Worm (Caenorhabditis elegans) whole organism, late embryonic: ENCODE results near the gene srbc-44.

ENCODE experiments used
- K09A11.1 ChIP-seq: sonication (generic microtip); optimal IDR thresholded peaks from 2 replicates; lab custom pipeline; 2017; ENCODE audit warnings: antibody characterized with exemption, mild to moderate bottlenecking, missing genetic modification characterization, missing compliant biosample characterization; ENCODE audit not compliant: insufficient read depth
- T23F11.4 ChIP-seq: fragments of 200-800 bp; sonication (Bioruptor generic); optimal IDR thresholded peaks from 2 replicates; lab custom pipeline; 2018; ENCODE audit warnings: mild to moderate bottlenecking, missing genetic modification characterization, missing compliant biosample characterization
- Y22D7AL.16 ChIP-seq: sonication (generic microtip); optimal IDR thresholded peaks from 2 replicates; lab custom pipeline; 2016; ENCODE audit warnings: missing genetic modification characterization, missing compliant biosample characterization
- ceh-14 ChIP-seq: sonication (generic microtip); optimal IDR thresholded peaks from 2 replicates; lab custom pipeline; 2016; ENCODE audit warnings: missing genotype, missing genetic modification characterization, missing compliant biosample characterization
- ceh-19 ChIP-seq: fragments of 200-800 bp; sonication (Bioruptor generic); optimal IDR thresholded peaks from 2 replicates; lab custom pipeline; 2018; ENCODE audit warnings: mild to moderate bottlenecking, missing genetic modification characterization, missing compliant biosample characterization
- ceh-30 ChIP-seq: fragments of 150-350 bp; optimal IDR thresholded peaks from 2 replicates; lab custom pipeline; 2014; ENCODE audit warnings: missing biosample characterization, missing genetic modification characterization
- ceh-31 ChIP-seq: sonication (generic microtip); optimal IDR thresholded peaks from 2 replicates; lab custom pipeline; 2016; ENCODE audit warnings: missing genetic modification characterization, missing compliant biosample characterization
- ceh-45 ChIP-seq: fragments of 200-800 bp; sonication (Bioruptor generic); IDR thresholded peaks from 2 replicates; pipeline ENCODE4 v1.3.6; 2022; ENCODE audit warnings: missing genetic modification reagents, missing genetic modification characterization, missing compliant biosample characterization
- ceh-48 ChIP-seq: sonication (generic microtip); optimal IDR thresholded peaks from 2 replicates; lab custom pipeline; 2016; ENCODE audit warnings: missing genetic modification characterization, inconsistent platforms, missing compliant biosample characterization
- ceh-6 ChIP-seq: fragments of 200-800 bp; sonication (Bioruptor generic); optimal IDR thresholded peaks from 2 replicates; lab custom pipeline; 2018; ENCODE audit warnings: mild to moderate bottlenecking, missing genetic modification characterization, missing compliant biosample characterization
- ceh-9 ChIP-seq: sonication (generic microtip); optimal IDR thresholded peaks from 2 replicates; lab custom pipeline; 2016; ENCODE audit warnings: mild to moderate bottlenecking, missing genetic modification characterization, inconsistent platforms, missing compliant biosample characterization
- che-1 ChIP-seq: sonication (generic microtip); optimal IDR thresholded peaks from 2 replicates; lab custom pipeline; 2016; ENCODE audit warnings: mild to moderate bottlenecking, missing genetic modification characterization, missing compliant biosample characterization
- dmd-4 ChIP-seq: sonication (generic microtip); optimal IDR thresholded peaks from 2 replicates; lab custom pipeline; 2016; ENCODE audit warnings: borderline replicate concordance, missing genetic modification characterization, missing compliant biosample characterization
- elt-2 ChIP-seq: sonication (generic microtip); optimal IDR thresholded peaks from 2 replicates; lab custom pipeline; 2016; ENCODE audit warnings: missing genetic modification reagents, missing genetic modification characterization, missing compliant biosample characterization
- ets-4 ChIP-seq: sonication (generic microtip); optimal IDR thresholded peaks from 2 replicates; lab custom pipeline; 2016; ENCODE audit warnings: missing genetic modification characterization, missing compliant biosample characterization
- gmeb-2 ChIP-seq: sonication (generic microtip); optimal IDR thresholded peaks from 2 replicates; lab custom pipeline; 2016; ENCODE audit warnings: missing genetic modification characterization, inconsistent platforms, missing compliant biosample characterization
- hlh-13 ChIP-seq: fragments of 200-800 bp; sonication (Bioruptor generic); optimal IDR thresholded peaks from 2 replicates; lab custom pipeline; 2018; ENCODE audit warnings: mild to moderate bottlenecking, missing genetic modification characterization, missing compliant biosample characterization
- hlh-6 ChIP-seq: sonication (generic microtip); optimal IDR thresholded peaks from 2 replicates; lab custom pipeline; 2016; ENCODE audit warnings: missing genotype, missing genetic modification characterization, missing compliant biosample characterization
- hlh-8 ChIP-seq: sonication (generic microtip); optimal IDR thresholded peaks from 2 replicates; lab custom pipeline; 2016; ENCODE audit warnings: missing genotype, missing genetic modification characterization, missing compliant biosample characterization
- nhr-11 ChIP-seq: fragments of 150-350 bp; optimal IDR thresholded peaks from 2 replicates; lab custom pipeline; 2014; ENCODE audit warnings: missing biosample characterization, missing genetic modification characterization
- nhr-232 ChIP-seq: sonication (generic microtip); optimal IDR thresholded peaks from 2 replicates; lab custom pipeline; 2016; ENCODE audit warnings: missing genetic modification characterization, missing compliant biosample characterization
- npax-4 ChIP-seq: sonication (generic microtip); optimal IDR thresholded peaks from 2 replicates; lab custom pipeline; 2016; ENCODE audit warnings: missing genetic modification characterization, missing compliant biosample characterization
- odd-2 ChIP-seq: sonication (generic microtip); optimal IDR thresholded peaks from 2 replicates; lab custom pipeline; 2017; ENCODE audit warnings: antibody characterized with exemption, mild to moderate bottlenecking, missing genetic modification characterization, missing compliant biosample characterization
- pax-1 ChIP-seq: fragments of 150-350 bp; optimal IDR thresholded peaks from 2 replicates; lab custom pipeline; 2014; ENCODE audit warnings: missing biosample characterization, missing genetic modification characterization
- pha-4 ChIP-seq: fragments of 150-350 bp; optimal IDR thresholded peaks from 2 replicates; lab custom pipeline; 2018; ENCODE audit warnings: missing biosample characterization, missing genetic modification reagents, missing genetic modification characterization
- pros-1 ChIP-seq: fragments of 150-350 bp; optimal IDR thresholded peaks from 2 replicates; lab custom pipeline; 2014; ENCODE audit warnings: missing biosample characterization, missing genetic modification reagents, missing genetic modification characterization
- rnt-1 ChIP-seq: sonication (generic microtip); optimal IDR thresholded peaks from 2 replicates; lab custom pipeline; 2016; ENCODE audit warnings: missing genetic modification characterization, missing compliant biosample characterization
- sox-2 ChIP-seq: fragments of 200-800 bp; sonication (Bioruptor generic); IDR thresholded peaks from 2 replicates; pipeline ENCODE4 v1.3.6; 2022; ENCODE audit warnings: missing genetic modification reagents, missing genetic modification characterization, missing compliant biosample characterization
- sox-4 ChIP-seq: sonication (generic microtip); optimal IDR thresholded peaks from 2 replicates; lab custom pipeline; 2017; ENCODE audit warnings: mild to moderate bottlenecking, missing genetic modification characterization, inconsistent platforms, missing compliant biosample characterization
- tbx-7 ChIP-seq: sonication (generic microtip); optimal IDR thresholded peaks from 2 replicates; lab custom pipeline; 2016; ENCODE audit warnings: missing genotype, missing genetic modification characterization, missing compliant biosample characterization
- unc-42 ChIP-seq: sonication (generic microtip); optimal IDR thresholded peaks from 2 replicates; lab custom pipeline; 2016; ENCODE audit warnings: missing genotype, missing genetic modification characterization, missing compliant biosample characterization
- unc-86 ChIP-seq: sonication (generic microtip); optimal IDR thresholded peaks from 2 replicates; lab custom pipeline; 2016; ENCODE audit warnings: missing genetic modification characterization, missing compliant biosample characterization

srbc-44 gene

ce11 chrV:12795196-12795595, 6.8 kb upstream of the srbc-44 start, which contains the start of gene ugt-4:
Gene ugt-4, minus strand, starts transcription at chrV:12795336.
- TF ChIP-seq nhr-11 (tag; lab: Kevin White, UChicago) (no peak), elt-2 (tag; lab: Kevin White, UChicago) (peak; percentile 21)

ce11 chrV:12792752-12793151, 4.4 kb upstream of the srbc-44 start, which contains the start of gene ugt-5:
Gene ugt-5, minus strand, starts transcription at chrV:12792965.
- no peak for TF ChIP-seq pha-4 (tag; lab: Kevin White, UChicago)
- no peak for TF ChIP-seq nhr-232 (tag; lab: Kevin White, UChicago)
- TF ChIP-seq ets-4, result no peak
- TF ChIP-seq ceh-14 (tag; lab: Kevin White, UChicago), result no peak
- no peak for TF ChIP-seq npax-4 (tag; lab: Kevin White, UChicago)
- TF ChIP-seq pros-1, result no peak
- TF ChIP-seq, all 69 proteins: peak for 0

DNA sequence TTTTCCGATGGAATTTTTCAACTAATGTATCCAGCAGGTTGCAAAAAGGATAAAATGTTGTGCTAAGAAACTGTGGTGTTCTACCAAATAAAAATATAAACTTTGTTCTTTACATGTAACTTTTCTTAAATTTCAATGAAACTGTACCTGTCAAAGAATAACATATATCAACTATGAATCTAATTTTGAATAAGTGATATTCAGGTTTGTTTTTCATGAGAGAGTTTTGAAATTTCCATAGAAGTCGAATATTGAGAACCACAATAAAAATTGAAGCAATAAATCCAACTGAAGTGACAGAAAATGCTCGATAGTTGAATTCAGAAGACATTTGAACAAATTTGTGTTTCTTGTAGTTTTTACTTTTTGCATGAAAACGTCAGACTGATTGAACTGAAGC, 1.8 kb upstream of the srbc-44 start, which contains the start of gene srbc-43:
srbc-43 (minus strand) TSS at position 331 of the 400 bp plus-strand sequence.
- TF ChIP-seq T23F11.4 (GFP tag; lab: Kevin White, UChicago) (no peak), ceh-30 (no peak), odd-2 (tag; lab: Kevin White, UChicago) (no peak), ceh-45 (GFP tag; lab: Robert Waterston, UW) (no peak), che-1 (no peak)

ce11 chrV:12787026-12787425, 1.3 kb downstream of the srbc-44 start, which contains the start of gene fkb-4:
Gene fkb-4, minus strand, starts transcription at chrV:12787126.
- TF ChIP-seq pax-1 (tag; lab: Kevin White, UChicago) (no peak), unc-86 (tag; lab: Kevin White, UChicago) (no peak)

DNA sequence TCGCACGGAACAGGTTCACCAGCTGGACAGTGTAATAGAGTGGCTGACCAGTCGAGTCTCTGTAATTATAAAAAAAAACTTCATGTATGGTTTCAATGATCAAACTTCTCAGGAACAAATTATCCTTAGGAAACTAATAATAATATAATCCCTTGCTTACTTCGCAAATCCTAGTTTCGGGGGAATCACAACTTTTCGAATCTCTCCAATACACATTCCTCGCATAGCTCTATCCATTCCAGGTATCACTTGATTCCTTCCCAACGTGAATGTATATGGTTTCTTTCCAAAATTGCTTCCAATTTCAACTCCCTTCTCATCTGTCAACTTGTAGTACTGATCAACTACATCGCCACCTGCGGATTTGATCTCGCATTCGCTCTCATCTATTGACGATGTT, 2.0 kb downstream of the srbc-44 start:
- TF ChIP-seq ceh-9 (tag; lab: Kevin White, UChicago), result no peak
- no peak for TF ChIP-seq hlh-6
- TF ChIP-seq unc-42 (tag; lab: Kevin White, UChicago), result no peak
- no peak for TF ChIP-seq rnt-1 (tag; lab: Kevin White, UChicago)
- TF ChIP-seq sox-4 (tag; lab: Kevin White, UChicago), result no peak
- no peak for TF ChIP-seq hlh-8 (tag; lab: Kevin White, UChicago)
- TF ChIP-seq unc-86 (tag; lab: Kevin White, UChicago), result no peak
- TF ChIP-seq ceh-48 (tag; lab: Kevin White, UChicago), result no peak
- TF ChIP-seq nhr-11 (tag; lab: Kevin White, UChicago), result no peak
- no peak for TF ChIP-seq sox-2
- no peak for TF ChIP-seq dmd-4 (tag; lab: Kevin White, UChicago)
- TF ChIP-seq Y22D7AL.16 (tag; lab: Kevin White, UChicago), result no peak
- no peak for TF ChIP-seq ceh-6
- no peak for TF ChIP-seq ceh-30

- TF ChIP-seq elt-2 (tag; lab: Kevin White, UChicago) (no peak), gmeb-2 (tag; lab: Kevin White, UChicago) (no peak), hlh-13 (GFP tag; lab: Kevin White, UChicago) (no peak), tbx-7 (tag; lab: Kevin White, UChicago) (no peak), ceh-31 (tag; lab: Kevin White, UChicago) (no peak), ceh-19 (GFP tag; lab: Kevin White, UChicago) (no peak), K09A11.1 (tag; lab: Kevin White, UChicago) (no peak), pha-4 (tag; lab: Kevin White, UChicago) (no peak)
These were observed 3.5 kb downstream of the srbc-44 start, which contains the start of gene sre-20 for ce11 chrV:12784861-12785260. Gene sre-20, minus strand, starts transcription at chrV:12784961.
